Fruit fly (Drosophila melanogaster): ENCODE data around the gene CG34309.

DNA sequence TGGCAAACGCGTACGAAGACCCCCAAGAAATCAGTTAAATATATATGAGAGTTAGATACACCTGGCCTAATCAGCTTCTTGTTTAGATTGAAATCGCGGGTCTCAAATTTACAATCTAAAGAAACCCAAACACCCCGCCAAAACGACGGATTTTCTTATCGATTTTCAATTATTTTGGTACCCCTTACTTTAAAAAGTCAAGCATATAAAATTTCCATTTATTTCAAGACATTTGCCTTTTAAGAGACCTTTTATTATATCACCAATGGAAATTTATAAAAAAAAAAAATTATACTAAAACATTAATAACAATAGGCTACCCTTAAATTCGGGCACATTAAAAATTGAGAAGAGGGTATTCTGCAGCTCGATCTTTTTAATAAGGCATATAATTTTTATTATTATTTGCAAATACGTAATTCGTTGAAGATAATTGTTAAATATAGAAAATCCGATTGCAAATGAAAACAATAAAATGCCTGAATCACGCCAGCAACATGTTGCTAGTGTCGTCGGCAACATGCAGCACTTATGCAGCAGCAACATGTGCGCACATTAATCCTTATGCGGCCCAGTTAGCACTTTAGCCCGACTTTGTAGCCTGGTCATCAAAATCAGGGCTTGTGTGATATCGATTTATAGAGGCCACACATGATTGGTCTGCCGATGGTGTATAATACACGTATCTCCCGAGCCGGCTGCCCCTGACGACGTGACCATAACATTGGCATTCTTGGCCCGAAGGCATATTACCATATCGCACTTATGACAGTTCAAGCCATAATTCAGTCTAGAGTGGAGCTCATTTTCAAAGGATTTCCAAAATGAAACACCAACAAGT lies at the start of gene CG34309, which contains the start of gene Lip3:
- TF ChIP-seq CG8478 (optimal IDR thresholded peaks at IDR 0.05): no peak
- TF ChIP-seq CTCF (optimal IDR thresholded peaks at IDR 0.05): no peak
